Worm (Caenorhabditis elegans) whole organism, midembryonic: ENCODE measurements around the gene C07A9.5.

Experiments
- T22C8.4 ChIP-seq: fragments of 200-800 bp; sonication (Bioruptor generic); IDR thresholded peaks from 2 replicates; pipeline ENCODE4 v1.3.6; 2022; ENCODE audit warnings: missing genetic modification characterization, missing compliant biosample characterization
- cog-1 ChIP-seq: sonication (generic microtip); optimal IDR thresholded peaks from 2 replicates; lab custom pipeline; 2016; ENCODE audit warnings: missing genetic modification characterization, missing compliant biosample characterization
- flt-1 ChIP-seq: fragments of 200-800 bp; sonication (Bioruptor generic); IDR thresholded peaks from 2 replicates; pipeline ENCODE4 v1.3.6; 2022; ENCODE audit warnings: missing genetic modification characterization, missing compliant biosample characterization
- med-1 ChIP-seq: sonication (generic microtip); optimal IDR thresholded peaks from 2 replicates; lab custom pipeline; 2017; ENCODE audit warnings: missing genetic modification characterization, mild to moderate bottlenecking, missing compliant biosample characterization, antibody characterized with exemption, missing genetic modification reagents; ENCODE audit not compliant: insufficient read depth
- ref-1 ChIP-seq: fragments of 200-800 bp; sonication (Bioruptor generic); conservative IDR thresholded peaks from 2 replicates; pipeline ENCODE4 v1.3.6; 2022; ENCODE audit warnings: missing genetic modification reagents, missing genetic modification characterization, missing compliant biosample characterization
- tab-1 ChIP-seq: fragments of 200-800 bp; sonication (Bioruptor generic); IDR thresholded peaks from 2 replicates; pipeline ENCODE4 v1.3.6; 2022; ENCODE audit warnings: missing genetic modification characterization, missing compliant biosample characterization
- ztf-23 ChIP-seq: fragments of 200-800 bp; sonication (Bioruptor generic); IDR thresholded peaks from 2 replicates; pipeline ENCODE4 v1.3.6; 2022; ENCODE audit warnings: missing genetic modification reagents, missing genetic modification characterization, missing compliant biosample characterization
- ztf-29 ChIP-seq: fragments of 200-800 bp; sonication (Bioruptor generic); IDR thresholded peaks from 2 replicates; pipeline ENCODE4 v1.3.6; 2022; ENCODE audit warnings: missing genetic modification reagents, missing genetic modification characterization, missing compliant biosample characterization

DNA sequence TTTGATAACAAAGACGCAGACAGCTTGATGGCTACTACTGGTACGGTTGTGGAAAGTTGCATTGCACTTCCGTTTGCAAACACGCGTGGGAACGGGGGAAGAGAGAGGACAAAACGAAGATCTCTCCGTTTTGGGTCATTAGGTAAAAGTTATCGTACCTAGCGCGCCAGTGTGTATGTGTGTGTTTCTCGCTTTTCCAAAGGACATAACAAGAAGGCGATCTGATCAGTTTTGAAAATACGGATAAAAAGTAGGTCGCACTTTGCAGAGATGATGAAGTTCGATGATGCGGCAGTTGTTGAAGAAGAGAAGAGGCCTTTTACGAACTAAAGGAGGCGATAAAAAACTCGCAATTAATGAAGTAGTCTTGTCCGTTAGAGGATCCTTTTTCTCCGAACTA lies 37.5 kb downstream of the C07A9.5 start:
- TF ChIP-seq ref-1 (GFP tag; lab: Robert Waterston, UW) = no peak
- TF ChIP-seq cog-1 (tag; lab: Kevin White, UChicago) = no peak
- TF ChIP-seq flt-1 (GFP tag; lab: Robert Waterston, UW) = no peak
- TF ChIP-seq ztf-23 (GFP tag; lab: Robert Waterston, UW) = no peak
- TF ChIP-seq tab-1 (GFP tag; lab: Robert Waterston, UW) = no peak
- TF ChIP-seq T22C8.4 (GFP tag; lab: Robert Waterston, UW) = no peak
- TF ChIP-seq med-1 (GFP tag; lab: Kevin White, UChicago) = no peak
- TF ChIP-seq ztf-29 (GFP tag; lab: Robert Waterston, UW) = no peak
